Worm (Caenorhabditis elegans) whole organism, midembryonic: Measurements from ENCODE around the gene F47B8.13.

Experiments used
- T22C8.4 ChIP-seq: fragments of 200-800 bp; sonication (Bioruptor generic); IDR thresholded peaks from 2 replicates; pipeline ENCODE4 v1.3.6; 2022; ENCODE audit warnings: missing genetic modification characterization, missing compliant biosample characterization
- cog-1 ChIP-seq: sonication (generic microtip); optimal IDR thresholded peaks from 2 replicates; lab custom pipeline; 2016; ENCODE audit warnings: missing genetic modification characterization, missing compliant biosample characterization
- flt-1 ChIP-seq: fragments of 200-800 bp; sonication (Bioruptor generic); IDR thresholded peaks from 2 replicates; pipeline ENCODE4 v1.3.6; 2022; ENCODE audit warnings: missing genetic modification characterization, missing compliant biosample characterization
- klf-2 ChIP-seq: fragments of 200-800 bp; sonication (Bioruptor generic); conservative IDR thresholded peaks from 2 replicates; pipeline ENCODE4 v1.3.6; 2022; ENCODE audit warnings: missing genetic modification reagents, missing genetic modification characterization, missing compliant biosample characterization
- ztf-23 ChIP-seq: fragments of 200-800 bp; sonication (Bioruptor generic); IDR thresholded peaks from 2 replicates; pipeline ENCODE4 v1.3.6; 2022; ENCODE audit warnings: missing genetic modification reagents, missing genetic modification characterization, missing compliant biosample characterization
- ztf-29 ChIP-seq: fragments of 200-800 bp; sonication (Bioruptor generic); IDR thresholded peaks from 2 replicates; pipeline ENCODE4 v1.3.6; 2022; ENCODE audit warnings: missing genetic modification reagents, missing genetic modification characterization, missing compliant biosample characterization

ce11 chrV:14314236-14314635 lies 5.3 kb downstream of the F47B8.13 start, which contains the start of gene F47B8.1:
- no peak for TF ChIP-seq flt-1 (GFP tag; lab: Robert Waterston, UW)
- no peak for TF ChIP-seq cog-1 (tag; lab: Kevin White, UChicago)
- no peak for TF ChIP-seq ztf-29 (GFP tag; lab: Robert Waterston, UW)
- no peak for TF ChIP-seq T22C8.4 (GFP tag; lab: Robert Waterston, UW)
- TF ChIP-seq klf-2 (GFP tag; lab: Robert Waterston, UW) = no peak
- no peak for TF ChIP-seq ztf-23 (GFP tag; lab: Robert Waterston, UW)
